Worm (Caenorhabditis elegans) whole organism, mixed stage, embryonic: ENCODE measurements around the gene F29F11.20.

ENCODE experiments used
- blmp-1 ChIP-seq: fragments of 150-350 bp; optimal IDR thresholded peaks from 2 replicates; lab custom pipeline; 2014; ENCODE audit warnings: missing biosample characterization, missing genetic modification characterization
- elt-1 ChIP-seq: sonication (generic microtip); optimal IDR thresholded peaks from 2 replicates; lab custom pipeline; 2017; ENCODE audit warnings: missing genetic modification characterization, mild to moderate bottlenecking, missing compliant biosample characterization, antibody characterized with exemption, moderate library complexity, borderline replicate concordance; ENCODE audit not compliant: insufficient read depth
- lin-13 ChIP-seq: fragments of 150-350 bp; optimal IDR thresholded peaks from 2 replicates; lab custom pipeline; 2014; ENCODE audit warnings: missing biosample characterization, missing genetic modification characterization
- nhr-237 ChIP-seq: fragments of 150-350 bp; optimal IDR thresholded peaks from 2 replicates; lab custom pipeline; 2014; ENCODE audit warnings: missing biosample characterization, missing genetic modification characterization
- nhr-28 ChIP-seq: fragments of 150-350 bp; optimal IDR thresholded peaks from 2 replicates; lab custom pipeline; 2014; ENCODE audit warnings: missing biosample characterization, missing genetic modification characterization
- nhr-76 ChIP-seq: sonication (generic microtip); optimal IDR thresholded peaks from 2 replicates; lab custom pipeline; 2017; ENCODE audit warnings: missing biosample characterization, missing genetic modification characterization
- pha-4 ChIP-seq: fragments of 150-350 bp; optimal IDR thresholded peaks from 2 replicates; lab custom pipeline; 2018; ENCODE audit warnings: missing biosample characterization, missing genetic modification reagents, missing genetic modification characterization
- snpc-4 ChIP-seq: fragments of 150-350 bp; optimal IDR thresholded peaks from 2 replicates; lab custom pipeline; 2014; ENCODE audit warnings: missing biosample characterization, missing genetic modification characterization
- sptf-1 ChIP-seq: sonication (generic microtip); optimal IDR thresholded peaks from 2 replicates; lab custom pipeline; 2017; ENCODE audit warnings: mild to moderate bottlenecking, missing genetic modification characterization, moderate library complexity, missing compliant biosample characterization
- unc-62 ChIP-seq: fragments of 150-350 bp; optimal IDR thresholded peaks from 2 replicates; lab custom pipeline; 2014; ENCODE audit warnings: missing biosample characterization, missing genetic modification reagents, missing genetic modification characterization

DNA sequence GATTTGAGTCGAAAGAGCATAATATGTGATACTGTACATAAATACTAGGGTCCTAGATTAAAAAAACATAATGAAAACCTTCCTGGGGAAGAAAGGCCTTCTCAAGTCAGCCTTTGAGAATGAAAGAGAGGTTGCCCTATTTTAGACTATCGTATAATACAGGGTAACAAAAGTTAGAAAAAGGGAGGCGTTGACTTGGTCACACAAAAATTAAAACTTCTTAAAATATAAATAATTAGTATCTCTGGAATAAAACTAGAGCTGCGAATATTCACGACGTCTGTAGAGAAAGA is 24.9 kb downstream of the F29F11.20 start:
- no peak for TF ChIP-seq sptf-1
- TF ChIP-seq blmp-1 (tag; lab: Kevin White, UChicago), result no peak
- TF ChIP-seq nhr-28 (tag; lab: Kevin White, UChicago), result no peak
- TF ChIP-seq lin-13 (tag; lab: Kevin White, UChicago), result no peak
- TF ChIP-seq snpc-4 (tag; lab: Kevin White, UChicago), result no peak
- no peak for TF ChIP-seq nhr-76
- TF ChIP-seq elt-1 (tag; lab: Kevin White, UChicago), result no peak
- no peak for TF ChIP-seq nhr-237
- no peak for TF ChIP-seq unc-62 (GFP tag; lab: Kevin White, UChicago)
- TF ChIP-seq pha-4 (tag; lab: Kevin White, UChicago), result no peak
